Worm (Caenorhabditis elegans): Measurements from ENCODE around the gene mstr-2.

ce11 chrIII:4491164-4492144, 22.5 kb downstream of the mstr-2 start:
- TF ChIP-seq ama-1 (optimal IDR thresholded peaks at IDR 0.05), result no peak
- TF ChIP-seq sea-1 (GFP tag; conservative IDR thresholded peaks at IDR 0.05), result no peak
- TF ChIP-seq pes-1 (GFP tag; IDR thresholded peaks at IDR 0.05), result 0 out of 2 replicates have a peak, but pooled peaks have one; percentile 43
- no peak for TF ChIP-seq flt-1 (GFP tag; IDR thresholded peaks at IDR 0.05)
- TF ChIP-seq hnd-1 (tag; optimal IDR thresholded peaks at IDR 0.05), result no peak
- TF ChIP-seq ceh-36 (tag; optimal IDR thresholded peaks at IDR 0.05), result no peak
- TF ChIP-seq scrt-1 (GFP tag; IDR thresholded peaks at IDR 0.05), result 0 out of 2 replicates have a peak, but pooled peaks have one; percentile 42
- TF ChIP-seq tbx-37 (GFP tag; conservative IDR thresholded peaks at IDR 0.05), result no peak
